Fruit fly (Drosophila melanogaster): ENCODE data around the gene CG5946.

DNA sequence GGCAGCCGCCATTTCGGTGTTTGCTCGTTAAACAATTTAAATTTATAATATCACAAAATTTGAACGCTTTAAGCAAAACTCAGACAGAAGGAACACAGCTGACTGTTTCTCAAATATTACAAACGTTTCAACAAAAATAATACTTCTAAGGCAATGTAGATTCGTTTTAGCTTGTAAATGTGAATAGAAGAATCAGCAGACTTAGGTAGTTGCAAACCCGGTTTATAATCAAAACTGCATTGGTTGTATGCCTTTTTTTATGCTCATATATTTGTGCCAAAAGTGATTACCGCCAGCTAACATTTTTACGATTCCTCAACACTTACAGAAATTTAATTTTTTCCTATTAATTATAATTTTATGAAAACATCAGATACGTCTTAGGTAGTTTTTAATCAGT is 47.7 kb downstream of the CG5946 start, which contains the start of gene Tim13:
- TF ChIP-seq CG10321 (GFP tag; IDR thresholded peaks at IDR 0.05) (no peak), peb (GFP tag; IDR thresholded peaks at IDR 0.05) (no peak), unc-4 (GFP tag; IDR thresholded peaks at IDR 0.05; ENCODE audit: partially characterized antibody) (no peak)

Measured in whole organism, embryonic.